Worm (Caenorhabditis elegans) whole organism, late embryonic: ENCODE data around the gene F40F12.3.

Experiments
- npax-4 ChIP-seq: sonication (generic microtip); optimal IDR thresholded peaks from 2 replicates; lab custom pipeline; 2016; ENCODE audit warnings: missing genetic modification characterization, missing compliant biosample characterization
- rnt-1 ChIP-seq: sonication (generic microtip); optimal IDR thresholded peaks from 2 replicates; lab custom pipeline; 2016; ENCODE audit warnings: missing genetic modification characterization, missing compliant biosample characterization

- TF ChIP-seq rnt-1 (tag; lab: Kevin White, UChicago) = no peak
- no peak for TF ChIP-seq npax-4
These were observed 41.8 kb downstream of the F40F12.3 start, which contains the start of gene ZK757.2 for ce11 chrIII:9878828-9879227.
